Fruit fly (Drosophila melanogaster) whole organism, prepupa: ENCODE results near the gene CG31125.

ENCODE experiments used
- CG10669 ChIP-seq: fragments of 200-800 bp; sonication (Bioruptor generic); optimal IDR thresholded peaks from 3 replicates; lab custom pipeline; 2018; ENCODE audit warnings: missing biosample characterization, mild to moderate bottlenecking, missing genetic modification characterization, moderate library complexity
- CG11294 ChIP-seq: fragments of 200-800 bp; sonication (Bioruptor generic); IDR thresholded peaks from 2 replicates; pipeline ENCODE4 v1.3.6; 2022; ENCODE audit warnings: missing biosample characterization, missing genetic modification characterization
- CG11762 ChIP-seq: fragments of 200-800 bp; sonication (Bioruptor generic); optimal IDR thresholded peaks from 3 replicates; lab custom pipeline; 2016; ENCODE audit warnings: missing biosample characterization, missing genetic modification characterization; ENCODE audit not compliant: insufficient read depth
- CG11902 ChIP-seq: fragments of 200-800 bp; sonication (Bioruptor generic); optimal IDR thresholded peaks from 3 replicates; lab custom pipeline; 2016; ENCODE audit warnings: missing biosample characterization, missing genetic modification characterization
- CG31627 ChIP-seq: fragments of 200-800 bp; sonication (Bioruptor generic); optimal IDR thresholded peaks from 3 replicates; lab custom pipeline; 2016; ENCODE audit warnings: missing biosample characterization, missing genetic modification characterization
- CG6792 ChIP-seq: fragments of 200-800 bp; sonication (Bioruptor generic); optimal IDR thresholded peaks from 3 replicates; lab custom pipeline; 2016; ENCODE audit warnings: missing biosample characterization, missing genetic modification characterization
- Eip75B ChIP-seq: fragments of 200-800 bp; sonication (Bioruptor generic); optimal IDR thresholded peaks from 3 replicates; lab custom pipeline; 2016; ENCODE audit warnings: missing biosample characterization, missing genetic modification characterization
- Eip78C ChIP-seq: fragments of 200-800 bp; sonication (Bioruptor generic); peaks from one replicate; lab custom pipeline; 2016; ENCODE audit warnings: missing biosample characterization, missing genetic modification characterization
- Hr38 ChIP-seq: sonication (Bioruptor generic); optimal IDR thresholded peaks from 2 replicates; lab custom pipeline; 2016; ENCODE audit warnings: missing biosample characterization, missing genetic modification characterization
- Hr39 ChIP-seq: fragments of 200-800 bp; sonication (Bioruptor generic); optimal IDR thresholded peaks from 2 replicates; lab custom pipeline; 2016; ENCODE audit warnings: missing biosample characterization, missing genetic modification characterization
- Met ChIP-seq: fragments of 200-800 bp; sonication (Bioruptor generic); optimal IDR thresholded peaks from 3 replicates; lab custom pipeline; 2016; ENCODE audit warnings: missing biosample characterization, missing genetic modification characterization
- OdsH ChIP-seq: fragments of 200-800 bp; sonication (Bioruptor generic); optimal IDR thresholded peaks from 3 replicates; lab custom pipeline; 2016; ENCODE audit warnings: missing biosample characterization, missing genetic modification characterization
- Sox15 ChIP-seq: fragments of 200-800 bp; sonication (Bioruptor generic); optimal IDR thresholded peaks from 3 replicates; lab custom pipeline; 2016; ENCODE audit warnings: missing biosample characterization, missing genetic modification characterization
- fd85E ChIP-seq: fragments of 200-800 bp; sonication (Bioruptor generic); optimal IDR thresholded peaks from 3 replicates; lab custom pipeline; 2016; ENCODE audit warnings: missing biosample characterization, missing genetic modification characterization
- lz ChIP-seq: fragments of 200-800 bp; sonication (Bioruptor generic); optimal IDR thresholded peaks from 3 replicates; lab custom pipeline; 2016; ENCODE audit warnings: missing biosample characterization, missing genetic modification characterization
- svp ChIP-seq: fragments of 200-800 bp; sonication (Bioruptor generic); peaks from one replicate; lab custom pipeline; 2016; ENCODE audit warnings: missing biosample characterization, missing genetic modification characterization

CG31125 gene

DNA sequence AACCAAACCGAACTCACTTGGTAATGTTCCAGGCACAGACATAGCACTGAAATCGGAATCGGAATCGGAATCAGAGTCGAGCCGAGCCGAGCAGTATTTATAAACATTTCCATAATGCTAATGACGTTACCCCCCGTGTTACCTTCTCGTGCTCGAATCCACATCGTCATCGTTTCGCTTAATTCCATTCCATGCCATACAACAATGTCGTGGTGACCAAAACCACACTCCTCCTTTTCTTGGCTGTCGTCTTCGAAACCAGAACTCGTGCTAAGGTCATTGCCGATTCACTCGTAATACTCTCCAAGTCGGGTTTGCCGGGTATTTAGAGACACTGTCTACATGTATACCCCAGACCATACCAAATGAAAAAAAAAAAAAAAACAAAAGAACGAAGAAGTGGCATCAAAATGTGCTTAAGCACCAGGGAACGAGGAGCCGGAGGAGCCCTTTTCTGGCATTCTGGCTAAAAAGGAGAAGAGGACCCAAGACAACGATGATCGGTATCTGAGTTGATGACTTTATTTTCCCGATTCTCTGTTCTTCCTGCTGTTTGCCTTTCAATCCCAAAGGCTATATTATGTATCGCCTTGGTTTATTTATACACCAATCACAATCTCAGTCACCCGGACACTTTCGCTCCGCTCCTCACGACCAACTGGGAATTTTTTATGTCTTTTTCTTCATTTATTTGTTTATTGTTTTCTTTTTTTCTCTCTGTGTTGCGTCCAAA is 51.1 kb downstream of the CG31125 start (continued):
- TF ChIP-seq Sox15 (GFP tag; lab: Kevin White, UChicago), result no peak
- no peak for TF ChIP-seq CG10669 (GFP tag; lab: Kevin White, UChicago)
- no peak for TF ChIP-seq CG11762 (GFP tag; lab: Kevin White, UChicago)
- TF ChIP-seq CG11294, result no peak
- TF ChIP-seq Met (GFP tag; lab: Kevin White, UChicago), result peak; percentile 15
- no peak for TF ChIP-seq Hr38
- peak; percentile 83 for TF ChIP-seq svp (GFP tag; lab: Kevin White, UChicago)
- no peak for TF ChIP-seq CG11902 (GFP tag; lab: Kevin White, UChicago)
- peak; percentile 17 for TF ChIP-seq CG31627
- no peak for TF ChIP-seq lz (GFP tag; lab: Kevin White, UChicago)
- no peak for TF ChIP-seq fd85E
- TF ChIP-seq Eip75B (GFP tag; lab: Kevin White, UChicago), result peak; percentile 50
- peak; percentile 20 for TF ChIP-seq Hr39 (GFP tag; lab: Kevin White, UChicago)
- TF ChIP-seq CG6792 (GFP tag; lab: Kevin White, UChicago), result peak; percentile 4
- TF ChIP-seq Eip78C, result peak; percentile 81
- TF ChIP-seq OdsH (GFP tag; lab: Kevin White, UChicago), result peak; percentile 28
